Worm (Caenorhabditis elegans) whole organism, young adult: ENCODE measurements around the gene Y57G11C.43.
A peak's percentile ranks its signal among the peaks of the same experiment; 100 is the strongest.

Experiments
- C06A6.2 ChIP-seq: fragments of 200-800 bp; sonication (Bioruptor generic); conservative IDR thresholded peaks from 2 replicates; pipeline ENCODE4 v1.3.6; 2022; ENCODE audit warnings: missing genetic modification characterization, missing compliant biosample characterization
- C17E4.6 ChIP-seq: fragments of 200-800 bp; sonication (Bioruptor generic); IDR thresholded peaks from 2 replicates; pipeline ENCODE4 v1.3.6; 2022; ENCODE audit warnings: missing genetic modification reagents, missing genetic modification characterization, missing compliant biosample characterization
- F33H1.4 ChIP-seq: fragments of 200-800 bp; sonication (Bioruptor generic); IDR thresholded peaks from 2 replicates; pipeline ENCODE4 v1.3.6; 2022; ENCODE audit warnings: missing genetic modification reagents, missing genetic modification characterization, missing compliant biosample characterization
- F37B4.10 ChIP-seq: fragments of 200-800 bp; sonication (Bioruptor generic); IDR thresholded peaks from 2 replicates; pipeline ENCODE4 v1.3.6; 2022; ENCODE audit warnings: missing genetic modification characterization, missing compliant biosample characterization
- F39B2.1 ChIP-seq: fragments of 200-800 bp; sonication (Bioruptor generic); IDR thresholded peaks from 2 replicates; pipeline ENCODE4 v1.3.6; 2022; ENCODE audit warnings: missing genetic modification reagents, missing genetic modification characterization, missing compliant biosample characterization
- F55B11.4 ChIP-seq: sonication (generic microtip); optimal IDR thresholded peaks from 2 replicates; lab custom pipeline; 2016; ENCODE audit warnings: missing compliant biosample characterization, missing genetic modification characterization, borderline replicate concordance; ENCODE audit not compliant: insufficient read depth
- K12H6.12 ChIP-seq: fragments of 200-800 bp; sonication (Bioruptor generic); optimal IDR thresholded peaks from 2 replicates; lab custom pipeline; 2018; ENCODE audit warnings: mild to moderate bottlenecking, missing genetic modification characterization, missing compliant biosample characterization
- Y53G8AR.9 ChIP-seq: fragments of 200-800 bp; sonication (Bioruptor generic); conservative IDR thresholded peaks from 2 replicates; pipeline ENCODE4 v1.3.6; 2022; ENCODE audit warnings: missing genetic modification reagents, missing genetic modification characterization, missing compliant biosample characterization
- akir-1 ChIP-seq: fragments of 200-800 bp; sonication (Bioruptor generic); optimal IDR thresholded peaks from 2 replicates; lab custom pipeline; 2018; ENCODE audit warnings: mild to moderate bottlenecking, missing genetic modification characterization, moderate library complexity, missing compliant biosample characterization
- attf-5 ChIP-seq: fragments of 200-800 bp; sonication (Bioruptor generic); optimal IDR thresholded peaks from 2 replicates; lab custom pipeline; 2018; ENCODE audit warnings: mild to moderate bottlenecking, missing genetic modification characterization, missing compliant biosample characterization
- attf-6 ChIP-seq: fragments of 200-800 bp; sonication (Bioruptor generic); IDR thresholded peaks from 2 replicates; pipeline ENCODE4 v1.3.6; 2022; ENCODE audit warnings: missing genetic modification reagents, missing genetic modification characterization, missing compliant biosample characterization
- cebp-1 ChIP-seq, 2 experiments: fragments of 200-800 bp in 1 of 2; sonication (Bioruptor generic) in 1 of 2; sonication (generic microtip) in 1 of 2; IDR thresholded peaks in 1 of 2; optimal IDR thresholded peaks in 1 of 2; 2 replicates each; pipeline versions ENCODE4 v1.3.6 to Lab custom; 2017 to 2022; ENCODE audit warnings: missing compliant biosample characterization in 2 of 2, missing genetic modification characterization in 2 of 2, mild to moderate bottlenecking in 1 of 2, missing genetic modification reagents in 1 of 2, moderate library complexity in 1 of 2
- cebp-2 ChIP-seq: fragments of 200-800 bp; sonication (Bioruptor generic); IDR thresholded peaks from 2 replicates; pipeline ENCODE4 v1.3.6; 2022; ENCODE audit warnings: missing genetic modification characterization, missing compliant biosample characterization
- ceh-79 ChIP-seq: sonication (generic microtip); optimal IDR thresholded peaks from 2 replicates; lab custom pipeline; 2017; ENCODE audit warnings: mild to moderate bottlenecking, missing genetic modification characterization, missing compliant biosample characterization
- chd-7 ChIP-seq: sonication (generic microtip); optimal IDR thresholded peaks from 2 replicates; lab custom pipeline; 2016; ENCODE audit warnings: mild to moderate bottlenecking, missing genetic modification characterization, moderate library complexity, missing compliant biosample characterization
- dox-1 ChIP-seq: fragments of 200-800 bp; sonication (Bioruptor generic); IDR thresholded peaks from 2 replicates; pipeline ENCODE4 v1.3.6; 2022; ENCODE audit warnings: missing genetic modification reagents, missing genetic modification characterization, missing compliant biosample characterization
- egrh-3 ChIP-seq: fragments of 200-800 bp; sonication (Bioruptor generic); IDR thresholded peaks from 2 replicates; pipeline ENCODE4 v1.3.6; 2022; ENCODE audit warnings: missing genetic modification reagents, missing genetic modification characterization, missing compliant biosample characterization
- ekl-4 ChIP-seq: fragments of 200-800 bp; sonication (Bioruptor generic); IDR thresholded peaks from 2 replicates; pipeline ENCODE4 v1.3.6; 2022; ENCODE audit warnings: missing genetic modification reagents, missing genetic modification characterization, missing compliant biosample characterization
- ets-4 ChIP-seq: fragments of 200-800 bp; sonication (Bioruptor generic); optimal IDR thresholded peaks from 2 replicates; lab custom pipeline; 2018; ENCODE audit warnings: mild to moderate bottlenecking, missing genetic modification characterization, missing compliant biosample characterization
- hrde-1 ChIP-seq: sonication (generic microtip); optimal IDR thresholded peaks from 2 replicates; lab custom pipeline; 2016; ENCODE audit warnings: missing genetic modification characterization, mild to moderate bottlenecking, missing compliant biosample characterization, moderate library complexity, missing genotype, missing genetic modification reagents, borderline replicate concordance
- lag-1 ChIP-seq: fragments of 200-800 bp; sonication (Bioruptor generic); IDR thresholded peaks from 2 replicates; pipeline ENCODE4 v1.3.6; 2022; ENCODE audit warnings: missing genetic modification reagents, missing genetic modification characterization, missing compliant biosample characterization
- lin-35 ChIP-seq, 3 experiments: fragments of 150-350 bp in 2 of 3; sonication (generic microtip) in 1 of 3; optimal IDR thresholded peaks; 2 replicates each; lab custom pipeline; 2014 to 2018; ENCODE audit warnings: missing biosample characterization in 3 of 3, missing genetic modification characterization in 3 of 3, missing genetic modification reagents in 3 of 3
- lin-40 ChIP-seq: sonication (generic microtip); optimal IDR thresholded peaks from 2 replicates; lab custom pipeline; 2016; ENCODE audit warnings: missing genetic modification characterization, mild to moderate bottlenecking, missing compliant biosample characterization, missing genotype, missing genetic modification reagents
- madf-10 ChIP-seq: sonication (generic microtip); optimal IDR thresholded peaks from 2 replicates; lab custom pipeline; 2016; ENCODE audit warnings: mild to moderate bottlenecking, missing genetic modification characterization, missing compliant biosample characterization
- madf-6 ChIP-seq: fragments of 200-800 bp; sonication (Bioruptor generic); IDR thresholded peaks from 2 replicates; pipeline ENCODE4 v1.3.6; 2022; ENCODE audit warnings: missing genetic modification reagents, missing genetic modification characterization, missing compliant biosample characterization
- mcd-1 ChIP-seq: fragments of 200-800 bp; sonication (Bioruptor generic); IDR thresholded peaks from 2 replicates; pipeline ENCODE4 v1.3.6; 2022; ENCODE audit warnings: missing genetic modification reagents, missing genetic modification characterization, missing compliant biosample characterization
- mxl-1 ChIP-seq: sonication (generic microtip); optimal IDR thresholded peaks from 2 replicates; lab custom pipeline; 2016; ENCODE audit warnings: missing genetic modification characterization, missing compliant biosample characterization
- nhr-120 ChIP-seq: fragments of 200-800 bp; sonication (Bioruptor generic); IDR thresholded peaks from 2 replicates; pipeline ENCODE4 v1.3.6; 2022; ENCODE audit warnings: missing genetic modification characterization, missing compliant biosample characterization
- nhr-27 ChIP-seq: fragments of 200-800 bp; sonication (Bioruptor generic); optimal IDR thresholded peaks from 2 replicates; lab custom pipeline; 2018; ENCODE audit warnings: mild to moderate bottlenecking, missing genetic modification characterization, moderate library complexity, missing compliant biosample characterization
- nhr-80 ChIP-seq: sonication (generic microtip); optimal IDR thresholded peaks from 2 replicates; lab custom pipeline; 2016; ENCODE audit warnings: missing genetic modification characterization, missing compliant biosample characterization
- pha-4 ChIP-seq: fragments of 150-350 bp; sonication (generic microtip); optimal IDR thresholded peaks from 2 replicates; lab custom pipeline; 2014; ENCODE audit warnings: missing biosample characterization, missing genetic modification reagents, missing genetic modification characterization
- rpc-1 ChIP-seq, 2 experiments: fragments of 150-350 bp in 1 of 2; sonication (generic microtip) in 1 of 2; optimal IDR thresholded peaks; 2 replicates each; lab custom pipeline; 2014 to 2018; ENCODE audit warnings: missing biosample characterization in 1 of 2, missing genetic modification characterization in 1 of 2, missing genetic modification reagents in 1 of 2, missing genotype in 1 of 2
- sdz-38 ChIP-seq: sonication (generic microtip); optimal IDR thresholded peaks from 2 replicates; lab custom pipeline; 2016; ENCODE audit warnings: missing genotype, missing genetic modification characterization, missing compliant biosample characterization
- sea-2 ChIP-seq: fragments of 200-800 bp; sonication (Bioruptor generic); IDR thresholded peaks from 2 replicates; pipeline ENCODE4 v1.3.6; 2022; ENCODE audit warnings: missing genetic modification characterization, missing compliant biosample characterization
- snpc-1.1 ChIP-seq: sonication (generic microtip); optimal IDR thresholded peaks from 2 replicates; lab custom pipeline; 2017; ENCODE audit warnings: missing genetic modification characterization, mild to moderate bottlenecking, missing compliant biosample characterization, antibody characterized with exemption, moderate library complexity, missing genotype, missing genetic modification reagents; ENCODE audit not compliant: insufficient read depth
- snpc-1.3 ChIP-seq: sonication (generic microtip); optimal IDR thresholded peaks from 2 replicates; lab custom pipeline; 2017; ENCODE audit warnings: missing genetic modification characterization, mild to moderate bottlenecking, missing compliant biosample characterization, antibody characterized with exemption, moderate library complexity, missing genotype, missing genetic modification reagents; ENCODE audit not compliant: insufficient read depth
- snpc-3.4 ChIP-seq: sonication (generic microtip); optimal IDR thresholded peaks from 2 replicates; lab custom pipeline; 2017; ENCODE audit warnings: missing genetic modification characterization, mild to moderate bottlenecking, missing compliant biosample characterization, antibody characterized with exemption, moderate library complexity, missing genotype, missing genetic modification reagents
- snpc-4 ChIP-seq, 5 experiments: fragments of 150-350 bp in 1 of 5; sonication (generic microtip) in 4 of 5; optimal IDR thresholded peaks; 2 replicates each; lab custom pipeline; 2014 to 2018; ENCODE audit warnings: missing genetic modification characterization in 5 of 5, missing biosample characterization in 3 of 5, antibody characterized with exemption in 2 of 5, mild to moderate bottlenecking in 2 of 5, missing compliant biosample characterization in 2 of 5, missing genotype in 2 of 5, moderate library complexity in 2 of 5, missing genetic modification reagents in 1 of 5
- zfh-2 ChIP-seq: fragments of 200-800 bp; sonication (Bioruptor generic); conservative IDR thresholded peaks from 2 replicates; pipeline ENCODE4 v1.3.6; 2022; ENCODE audit warnings: missing genetic modification reagents, missing genetic modification characterization, missing compliant biosample characterization
- ztf-18 ChIP-seq: sonication (generic microtip); optimal IDR thresholded peaks from 2 replicates; lab custom pipeline; 2016; ENCODE audit warnings: missing genotype, mild to moderate bottlenecking, missing genetic modification characterization, missing compliant biosample characterization

The Y57G11C.43 gene

ce11 chrIV:14797354-14797753 is 28.1 kb downstream of the Y57G11C.43 start, which contains the start of the genes Y57G11C.1147 and nuo-3:
Gene Y57G11C.1147, minus strand, starts transcription at chrIV:14797514.
Gene nuo-3, minus strand, starts transcription at chrIV:14797544.
- TF ChIP-seq snpc-4 (GFP tag; optimal IDR thresholded peaks at IDR 0.05; lab: Kevin White, UChicago) (no peak), snpc-4 (tag; optimal IDR thresholded peaks at IDR 0.05; lab: Kevin White, UChicago) (peak in 3 of 4 experiments; percentile 33 to 67 (median 46)), attf-5 (GFP tag; lab: Kevin White, UChicago) (peak; percentile 19), ztf-18 (tag; lab: Kevin White, UChicago) (peak; percentile 8), ceh-79 (tag; lab: Kevin White, UChicago) (no peak), zfh-2 (GFP tag; lab: Robert Waterston, UW) (peak; percentile 79), cebp-2 (GFP tag; lab: Robert Waterston, UW) (no peak), lag-1 (GFP tag; lab: Robert Waterston, UW) (no peak), egrh-3 (GFP tag; lab: Robert Waterston, UW) (0 out of 2 replicates have a peak, but pooled peaks have one; percentile 39), rpc-1 (optimal IDR thresholded peaks at IDR 0.05; lab: Kevin White, UChicago) (no peak), rpc-1 (tag; optimal IDR thresholded peaks at IDR 0.05; lab: Kevin White, UChicago) (no peak), mxl-1 (tag; lab: Kevin White, UChicago) (no peak), F33H1.4 (peak; percentile 73), mcd-1 (GFP tag; lab: Robert Waterston, UW) (0 out of 2 replicates have a peak, but pooled peaks have one; percentile 14), cebp-1 (GFP tag; IDR thresholded peaks at IDR 0.05; lab: Robert Waterston, UW) (0 out of 2 replicates have a peak, but pooled peaks have one; percentile 10), cebp-1 (tag; optimal IDR thresholded peaks at IDR 0.05; lab: Kevin White, UChicago) (peak; percentile 65)

- TF ChIP-seq ceh-79 (tag; lab: Kevin White, UChicago) (no peak), madf-6 (GFP tag; lab: Robert Waterston, UW) (no peak; the same call in 1 of the 2 replicates), F55B11.4 (no peak), sea-2 (GFP tag; lab: Robert Waterston, UW) (no peak), rpc-1 (optimal IDR thresholded peaks at IDR 0.05; lab: Kevin White, UChicago) (no peak), rpc-1 (tag; optimal IDR thresholded peaks at IDR 0.05; lab: Kevin White, UChicago) (no peak), F39B2.1 (GFP tag; lab: Robert Waterston, UW) (no peak), dox-1 (GFP tag; lab: Robert Waterston, UW) (no peak), snpc-1.1 (tag; lab: Kevin White, UChicago) (no peak), K12H6.12 (tag; lab: Kevin White, UChicago) (no peak), nhr-80 (tag; lab: Kevin White, UChicago) (no peak), akir-1 (no peak), nhr-120 (no peak), lin-40 (tag; lab: Kevin White, UChicago) (no peak), lin-35 (GFP tag; optimal IDR thresholded peaks at IDR 0.05; lab: Kevin White, UChicago) (no peak), pha-4 (tag; lab: Kevin White, UChicago) (no peak), snpc-3.4 (tag; lab: Kevin White, UChicago) (no peak), F37B4.10 (GFP tag; lab: Robert Waterston, UW) (no peak)
- TF ChIP-seq, all 124 proteins: peak for 0
Observed at ce11 chrIV:14797849-14798248, 28.6 kb downstream of the Y57G11C.43 start, which contains the start of gene arl-8. Gene arl-8, plus strand, starts transcription at chrIV:14798149.

ce11 chrIV:14799186-14799585 is 29.9 kb downstream of the Y57G11C.43 start, which contains the start of gene Y57G11C.14:
Gene Y57G11C.14, plus strand, starts transcription at chrIV:14799311.
- TF ChIP-seq snpc-1.3 (tag; lab: Kevin White, UChicago) (no peak), mxl-1 (tag; lab: Kevin White, UChicago) (no peak), C06A6.2 (no peak), snpc-3.4 (tag; lab: Kevin White, UChicago) (no peak), chd-7 (tag; lab: Kevin White, UChicago) (no peak), snpc-4 (GFP tag; optimal IDR thresholded peaks at IDR 0.05; lab: Kevin White, UChicago) (no peak), snpc-4 (tag; optimal IDR thresholded peaks at IDR 0.05; lab: Kevin White, UChicago) (peak in 1 of 4 experiments; percentile 85), madf-10 (no peak), madf-6 (GFP tag; lab: Robert Waterston, UW) (no peak; the same call in 1 of the 2 replicates), Y53G8AR.9 (GFP tag; lab: Robert Waterston, UW) (0 out of 2 replicates have a peak, but pooled peaks have one; percentile 30), lin-35 (GFP tag; optimal IDR thresholded peaks at IDR 0.05; lab: Kevin White, UChicago) (no peak), ekl-4 (GFP tag; lab: Robert Waterston, UW) (0 out of 2 replicates have a peak, but pooled peaks have one; percentile 26), ets-4 (no peak), sdz-38 (tag; lab: Kevin White, UChicago) (no peak), C17E4.6 (no peak), nhr-27 (tag; lab: Kevin White, UChicago) (no peak), dox-1 (GFP tag; lab: Robert Waterston, UW) (no peak), hrde-1 (tag; lab: Kevin White, UChicago) (peak; percentile 55), cebp-1 (GFP tag; IDR thresholded peaks at IDR 0.05; lab: Robert Waterston, UW) (no peak), cebp-1 (tag; optimal IDR thresholded peaks at IDR 0.05; lab: Kevin White, UChicago) (no peak), attf-6 (peak; percentile 88)
